Fruit fly (Drosophila melanogaster) whole organism, wandering third instar larva: ENCODE results near the gene CG18766.

Experiments
- Abd-B ChIP-seq: fragments of >200 bp; optimal IDR thresholded peaks from 2 replicates; lab custom pipeline; 2017; ENCODE audit warnings: missing biosample characterization, missing genetic modification characterization
- CG32264 ChIP-seq: fragments of 200-800 bp; sonication (Bioruptor generic); optimal IDR thresholded peaks from 2 replicates; lab custom pipeline; 2016; ENCODE audit warnings: missing biosample characterization, missing genetic modification characterization
- CG9705 ChIP-seq: fragments of 200-800 bp; sonication (Bioruptor generic); optimal IDR thresholded peaks from 2 replicates; lab custom pipeline; 2018; ENCODE audit warnings: missing biosample characterization, mild to moderate bottlenecking, missing genetic modification characterization
- CrebA ChIP-seq: fragments of 200-800 bp; sonication (Bioruptor generic); optimal IDR thresholded peaks from 2 replicates; lab custom pipeline; 2016; ENCODE audit warnings: missing biosample characterization, mild to moderate bottlenecking, missing genetic modification characterization, borderline replicate concordance
- Dfd ChIP-seq: fragments of >200 bp; optimal IDR thresholded peaks from 2 replicates; lab custom pipeline; 2017; ENCODE audit warnings: missing biosample characterization, missing genetic modification characterization
- Dif ChIP-seq: fragments of 200-275, 200-300 bp; sonication (Bioruptor generic); optimal IDR thresholded peaks from 2 replicates; lab custom pipeline; 2018; ENCODE audit warnings: missing biosample characterization, missing genetic modification characterization; ENCODE audit not compliant: partially characterized antibody
- GATAd ChIP-seq: sonication (Bioruptor generic); optimal IDR thresholded peaks from 2 replicates; lab custom pipeline; 2016; ENCODE audit warnings: missing biosample characterization, missing genetic modification characterization
- HLH106 ChIP-seq: fragments of 200-800 bp; optimal IDR thresholded peaks from 3 replicates; lab custom pipeline; 2019; ENCODE audit warnings: missing biosample characterization, mild to moderate bottlenecking, missing genetic modification characterization, moderate library complexity
- Hnf4 ChIP-seq: fragments of 200-800 bp; sonication (Bioruptor generic); optimal IDR thresholded peaks from 2 replicates; lab custom pipeline; 2016; ENCODE audit warnings: missing biosample characterization, mild to moderate bottlenecking, missing genetic modification characterization
- Hr78 ChIP-seq: fragments of >200 bp; optimal IDR thresholded peaks from 2 replicates; lab custom pipeline; 2017; ENCODE audit warnings: missing biosample characterization, missing genetic modification characterization
- Hr83 ChIP-seq: fragments of 200-300 bp; sonication (Bioruptor generic); optimal IDR thresholded peaks from 2 replicates; lab custom pipeline; 2016; ENCODE audit warnings: missing biosample characterization, mild to moderate bottlenecking, missing genetic modification characterization, moderate library complexity; ENCODE audit not compliant: poor library complexity, severe bottlenecking
- Jra ChIP-seq: sonication (Bioruptor generic); optimal IDR thresholded peaks from 2 replicates; lab custom pipeline; 2016; ENCODE audit warnings: missing biosample characterization, missing genetic modification characterization
- Mio ChIP-seq: sonication (Bioruptor generic); optimal IDR thresholded peaks from 2 replicates; lab custom pipeline; 2016; ENCODE audit warnings: missing biosample characterization, missing genetic modification characterization
- Myc ChIP-seq: fragments of >200 bp; optimal IDR thresholded peaks from 2 replicates; lab custom pipeline; 2017
- N ChIP-seq: fragments of >200 bp; optimal IDR thresholded peaks from 2 replicates; lab custom pipeline; 2018; ENCODE audit warnings: missing biosample characterization, missing external identifiers, missing genetic modification characterization
- OdsH ChIP-seq: fragments of 200-800 bp; sonication (Bioruptor generic); optimal IDR thresholded peaks from 2 replicates; lab custom pipeline; 2016; ENCODE audit warnings: missing biosample characterization, mild to moderate bottlenecking, missing genetic modification characterization
- Rel ChIP-seq, 2 experiments: fragments of 200-800 bp; sonication (Bioruptor generic) in 1 of 2; optimal IDR thresholded peaks; 2 replicates in 1 of 2; 3 replicates in 1 of 2; lab custom pipeline; 2016 to 2019; ENCODE audit warnings: mild to moderate bottlenecking in 2 of 2, missing biosample characterization in 2 of 2, missing genetic modification characterization in 2 of 2, moderate library complexity in 1 of 2
- Sp1 ChIP-seq: fragments of 200-800 bp; sonication (Bioruptor generic); optimal IDR thresholded peaks from 3 replicates; lab custom pipeline; 2019; ENCODE audit warnings: missing biosample characterization, mild to moderate bottlenecking, missing genetic modification characterization, moderate library complexity
- Vsx2 ChIP-seq: fragments of 200-300, 225-300 bp; sonication (Bioruptor generic); optimal IDR thresholded peaks from 2 replicates; lab custom pipeline; 2018; ENCODE audit warnings: missing biosample characterization, missing genetic modification characterization; ENCODE audit not compliant: partially characterized antibody
- br ChIP-seq: fragments of 200-800 bp; sonication (Bioruptor generic); optimal IDR thresholded peaks from 2 replicates; lab custom pipeline; 2016; ENCODE audit warnings: missing biosample characterization, missing genetic modification characterization
- brk ChIP-seq: fragments of 200-800 bp; sonication (Bioruptor generic); optimal IDR thresholded peaks from 2 replicates; lab custom pipeline; 2016; ENCODE audit warnings: missing biosample characterization, mild to moderate bottlenecking, missing genetic modification characterization
- dl ChIP-seq, 2 experiments: fragments of 175-275, 200-275 bp in 1 of 2; fragments of 200-275 bp in 1 of 2; sonication (Bioruptor generic); optimal IDR thresholded peaks; lab custom pipeline; 2018; ENCODE audit warnings: mild to moderate bottlenecking in 2 of 2, missing biosample characterization in 2 of 2, missing genetic modification characterization in 2 of 2, moderate library complexity in 2 of 2; ENCODE audit not compliant: partially characterized antibody in 2 of 2, insufficient read depth in 1 of 2
- dmrt93B ChIP-seq: fragments of 200-800 bp; sonication (Bioruptor generic); optimal IDR thresholded peaks from 2 replicates; lab custom pipeline; 2018; ENCODE audit warnings: missing biosample characterization, mild to moderate bottlenecking, missing genetic modification characterization
- dsf ChIP-seq: sonication (Bioruptor generic); optimal IDR thresholded peaks from 2 replicates; lab custom pipeline; 2016; ENCODE audit warnings: missing biosample characterization, missing genetic modification characterization, borderline replicate concordance
- ey ChIP-seq: fragments of 200-800 bp; sonication (Bioruptor generic); optimal IDR thresholded peaks from 2 replicates; lab custom pipeline; 2016; ENCODE audit warnings: missing biosample characterization, missing genetic modification characterization
- foxo ChIP-seq, 2 experiments: fragments of 200-800 bp; sonication (Bioruptor generic); optimal IDR thresholded peaks; 2 replicates in 1 of 2; 3 replicates in 1 of 2; lab custom pipeline; 2016 to 2017; ENCODE audit warnings: missing biosample characterization in 2 of 2, missing genetic modification characterization in 2 of 2
- fru ChIP-seq: fragments of 200-800 bp; sonication (Bioruptor generic); optimal IDR thresholded peaks from 3 replicates; lab custom pipeline; 2016; ENCODE audit warnings: missing biosample characterization, mild to moderate bottlenecking, missing genetic modification characterization
- h ChIP-seq: fragments of 200-800 bp; sonication (Bioruptor generic); optimal IDR thresholded peaks from 3 replicates; lab custom pipeline; 2016; ENCODE audit warnings: missing biosample characterization, mild to moderate bottlenecking, missing genetic modification characterization
- jim ChIP-seq: fragments of 175-275, 200-325 bp; sonication (Bioruptor generic); optimal IDR thresholded peaks from 2 replicates; lab custom pipeline; 2016; ENCODE audit warnings: missing biosample characterization, mild to moderate bottlenecking, missing genetic modification characterization
- lola ChIP-seq: fragments of >200 bp; optimal IDR thresholded peaks from 2 replicates; lab custom pipeline; 2017; ENCODE audit warnings: missing biosample characterization, missing genetic modification characterization
- pan ChIP-seq: fragments of >200 bp; optimal IDR thresholded peaks from 2 replicates; lab custom pipeline; 2017
- psq ChIP-seq: fragments of 200-800 bp; sonication (Bioruptor generic); optimal IDR thresholded peaks from 3 replicates; lab custom pipeline; 2017; ENCODE audit warnings: missing biosample characterization, mild to moderate bottlenecking, missing genetic modification characterization, moderate library complexity
- rgr ChIP-seq: fragments of 200-800 bp; sonication (Bioruptor generic); optimal IDR thresholded peaks from 3 replicates; lab custom pipeline; 2016; ENCODE audit warnings: missing biosample characterization, mild to moderate bottlenecking, missing genetic modification characterization
- sage ChIP-seq: fragments of 200-800 bp; sonication (Bioruptor generic); optimal IDR thresholded peaks from 2 replicates; lab custom pipeline; 2016; ENCODE audit warnings: missing biosample characterization, mild to moderate bottlenecking, missing genetic modification characterization
- sv ChIP-seq: fragments of 200-800 bp; sonication (Bioruptor generic); optimal IDR thresholded peaks from 3 replicates; lab custom pipeline; 2016; ENCODE audit warnings: missing biosample characterization, missing genetic modification characterization
- tai ChIP-seq: sonication (Bioruptor generic); optimal IDR thresholded peaks from 2 replicates; lab custom pipeline; 2016; ENCODE audit warnings: missing biosample characterization, missing genetic modification characterization
- usp ChIP-seq: fragments of >200 bp; optimal IDR thresholded peaks from 2 replicates; lab custom pipeline; 2017; ENCODE audit warnings: missing biosample characterization, missing genetic modification characterization
- woc ChIP-seq: sonication (Bioruptor generic); optimal IDR thresholded peaks from 2 replicates; lab custom pipeline; 2016; ENCODE audit warnings: missing biosample characterization, mild to moderate bottlenecking, missing genetic modification characterization

The CG18766 gene

dm6 chr3R:27289638-27290037 is 44.6 kb upstream of the CG18766 start:
- TF ChIP-seq GATAd, result no peak
- TF ChIP-seq psq (GFP tag; lab: Kevin White, UChicago), result no peak
- peak; percentile 23 for TF ChIP-seq HLH106 (tag; lab: Kevin White, UChicago)
- TF ChIP-seq Myc (lab: Kevin White, UChicago), result no peak
- TF ChIP-seq CrebA (GFP tag; lab: Kevin White, UChicago), result no peak
- TF ChIP-seq Mio, result no peak
- TF ChIP-seq dl (GFP tag; optimal IDR thresholded peaks at IDR 0.05; lab: Kevin White, UChicago; ENCODE audit: insufficient read depth in 1 of 2, partially characterized antibody in 2 of 2), result no peak
- no peak for TF ChIP-seq Dfd
- peak; percentile 28 for TF ChIP-seq ey (GFP tag; lab: Kevin White, UChicago)
- no peak for TF ChIP-seq pan (lab: Kevin White, UChicago)
- no peak for TF ChIP-seq usp (GFP tag; lab: Kevin White, UChicago)
- no peak for TF ChIP-seq Vsx2
- TF ChIP-seq Hr78, result no peak
- TF ChIP-seq OdsH, result peak; percentile 3
- peak in 1 of 2 experiments; percentile 38 for TF ChIP-seq foxo (GFP tag; optimal IDR thresholded peaks at IDR 0.05; lab: Kevin White, UChicago)
- no peak for TF ChIP-seq Rel (GFP tag; optimal IDR thresholded peaks at IDR 0.05; lab: Kevin White, UChicago)
- no peak for TF ChIP-seq Rel (tag; optimal IDR thresholded peaks at IDR 0.05; lab: Kevin White, UChicago)
- no peak for TF ChIP-seq Abd-B (GFP tag; lab: Kevin White, UChicago)
- TF ChIP-seq dmrt93B (GFP tag; lab: Kevin White, UChicago), result no peak
- TF ChIP-seq fru (GFP tag; lab: Kevin White, UChicago), result peak; percentile 43
- TF ChIP-seq br, result peak; percentile 8
- TF ChIP-seq sage (GFP tag; lab: Kevin White, UChicago), result no peak
- no peak for TF ChIP-seq brk (GFP tag; lab: Kevin White, UChicago)
- peak; percentile 13 for TF ChIP-seq Hnf4
- no peak for TF ChIP-seq jim (GFP tag; lab: Kevin White, UChicago)
- TF ChIP-seq dsf (GFP tag; lab: Kevin White, UChicago), result no peak
- TF ChIP-seq tai (GFP tag; lab: Kevin White, UChicago), result no peak
- no peak for TF ChIP-seq Hr83 (GFP tag; lab: Kevin White, UChicago)
- TF ChIP-seq lola (GFP tag; lab: Kevin White, UChicago), result no peak
- no peak for TF ChIP-seq N
- no peak for TF ChIP-seq CG32264 (GFP tag; lab: Kevin White, UChicago)
- TF ChIP-seq h (GFP tag; lab: Kevin White, UChicago), result peak; percentile 65
- TF ChIP-seq rgr (GFP tag; lab: Kevin White, UChicago), result peak; percentile 34
- no peak for TF ChIP-seq woc
- no peak for TF ChIP-seq Dif (GFP tag; lab: Kevin White, UChicago)

DNA sequence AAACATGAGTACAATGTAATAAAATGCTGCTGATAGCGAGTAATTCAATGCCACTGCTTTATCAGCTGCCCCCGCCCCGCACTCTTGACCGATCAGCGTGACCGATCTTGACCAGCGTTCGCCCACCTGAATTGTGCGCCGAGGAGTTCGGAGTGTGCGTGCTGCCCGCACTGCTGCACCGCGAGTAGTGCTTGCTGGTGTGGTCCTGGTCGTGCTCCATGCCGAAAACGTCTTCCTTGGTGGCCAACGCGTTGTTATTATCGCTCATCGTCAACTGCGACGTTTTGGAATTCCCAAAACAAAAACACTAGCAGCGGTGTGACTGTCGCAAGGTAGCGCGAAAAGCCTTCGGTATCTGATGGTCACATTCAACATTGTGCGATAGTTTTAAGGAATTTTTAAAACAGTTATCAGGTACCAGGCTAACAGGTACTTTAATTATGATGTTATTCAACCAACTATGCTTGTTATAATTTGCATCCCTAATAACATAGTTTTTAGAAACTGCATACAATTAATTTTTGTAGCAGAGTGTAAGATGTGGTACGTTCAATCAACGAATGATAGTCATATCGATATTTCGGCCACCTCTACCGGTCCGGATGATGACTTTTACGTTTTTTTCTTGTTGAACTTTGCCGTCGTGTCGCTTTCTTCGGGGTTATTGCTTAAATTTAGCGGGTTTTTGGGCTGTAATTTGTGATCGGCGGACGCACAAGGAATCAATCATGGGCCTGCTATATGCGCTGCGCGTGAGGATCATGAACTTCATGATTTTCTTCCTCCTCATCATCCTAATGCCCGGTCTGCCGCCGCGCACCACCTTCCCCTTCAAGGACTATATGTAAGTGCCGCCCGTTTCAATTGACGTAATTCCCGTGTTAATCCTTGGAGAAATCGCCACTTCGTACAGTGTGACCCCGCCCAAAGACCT is 43.4 kb upstream of the CG18766 start, which contains the start of the genes bigmax and Hmu:
Gene bigmax, minus strand, starts transcription at position 325 of the 934 bp plus-strand sequence.
Gene Hmu, plus strand, starts transcription at position 568 of the 934 bp plus-strand sequence.
- peak; percentile 83 for TF ChIP-seq fru (GFP tag; lab: Kevin White, UChicago)
- TF ChIP-seq lola (GFP tag; lab: Kevin White, UChicago), result no peak
- TF ChIP-seq Hr78, result no peak
- no peak for TF ChIP-seq Rel (GFP tag; optimal IDR thresholded peaks at IDR 0.05; lab: Kevin White, UChicago)
- TF ChIP-seq Rel (tag; optimal IDR thresholded peaks at IDR 0.05; lab: Kevin White, UChicago), result peak; percentile 100
- TF ChIP-seq HLH106 (tag; lab: Kevin White, UChicago), result peak; percentile 80
- TF ChIP-seq usp (GFP tag; lab: Kevin White, UChicago), result no peak
- peak; percentile 63 for TF ChIP-seq psq (GFP tag; lab: Kevin White, UChicago)
- no peak for TF ChIP-seq tai (GFP tag; lab: Kevin White, UChicago)
- peak; percentile 93 for TF ChIP-seq Jra
- peak; percentile 5 to 89 for TF ChIP-seq foxo (GFP tag; optimal IDR thresholded peaks at IDR 0.05; lab: Kevin White, UChicago)
- peak; percentile 70 for TF ChIP-seq OdsH
- peak; percentile 48 for TF ChIP-seq Dif (GFP tag; lab: Kevin White, UChicago)
- TF ChIP-seq dl (GFP tag; optimal IDR thresholded peaks at IDR 0.05; lab: Kevin White, UChicago; ENCODE audit: insufficient read depth in 1 of 2, partially characterized antibody in 2 of 2), result no peak
- TF ChIP-seq CrebA (GFP tag; lab: Kevin White, UChicago), result no peak
- no peak for TF ChIP-seq brk (GFP tag; lab: Kevin White, UChicago)
- peak; percentile 75 for TF ChIP-seq Sp1 (GFP tag; lab: Kevin White, UChicago)
- TF ChIP-seq jim (GFP tag; lab: Kevin White, UChicago), result no peak
- peak; percentile 87 for TF ChIP-seq ey (GFP tag; lab: Kevin White, UChicago)
- TF ChIP-seq dsf (GFP tag; lab: Kevin White, UChicago), result peak; percentile 82
- no peak for TF ChIP-seq Abd-B (GFP tag; lab: Kevin White, UChicago)
- TF ChIP-seq Hnf4, result peak; percentile 93
- TF ChIP-seq Mio, result no peak
- TF ChIP-seq N, result no peak
- TF ChIP-seq Hr83 (GFP tag; lab: Kevin White, UChicago), result peak; percentile 74
- TF ChIP-seq woc, result peak; percentile 92
- TF ChIP-seq sv (GFP tag; lab: Kevin White, UChicago), result peak; percentile 82
- no peak for TF ChIP-seq Dfd
- TF ChIP-seq sage (GFP tag; lab: Kevin White, UChicago), result no peak
- no peak for TF ChIP-seq Vsx2
- peak; percentile 87 for TF ChIP-seq rgr (GFP tag; lab: Kevin White, UChicago)
- no peak for TF ChIP-seq Myc (lab: Kevin White, UChicago)
- peak; percentile 47 for TF ChIP-seq dmrt93B (GFP tag; lab: Kevin White, UChicago)
- TF ChIP-seq h (GFP tag; lab: Kevin White, UChicago), result peak; percentile 85
- peak; percentile 75 for TF ChIP-seq br
- peak; percentile 71 for TF ChIP-seq CG32264 (GFP tag; lab: Kevin White, UChicago)
- no peak for TF ChIP-seq pan (lab: Kevin White, UChicago)
- TF ChIP-seq CG9705, result peak; percentile 68
- peak; percentile 75 for TF ChIP-seq GATAd
